Worm (Caenorhabditis elegans) whole organism, young adult: ENCODE results near the gene mec-3.
A peak's percentile ranks its signal among the peaks of the same experiment; 100 is the strongest.

Experiments
- B0035.1 ChIP-seq: sonication (generic microtip); optimal IDR thresholded peaks from 2 replicates; lab custom pipeline; 2016; ENCODE audit warnings: missing genetic modification characterization, mild to moderate bottlenecking, missing compliant biosample characterization, missing genotype, missing genetic modification reagents
- C17E4.6 ChIP-seq: fragments of 200-800 bp; sonication (Bioruptor generic); IDR thresholded peaks from 2 replicates; pipeline ENCODE4 v1.3.6; 2022; ENCODE audit warnings: missing genetic modification reagents, missing genetic modification characterization, missing compliant biosample characterization
- F39B2.1 ChIP-seq: fragments of 200-800 bp; sonication (Bioruptor generic); IDR thresholded peaks from 2 replicates; pipeline ENCODE4 v1.3.6; 2022; ENCODE audit warnings: missing genetic modification reagents, missing genetic modification characterization, missing compliant biosample characterization
- K12H6.12 ChIP-seq: fragments of 200-800 bp; sonication (Bioruptor generic); optimal IDR thresholded peaks from 2 replicates; lab custom pipeline; 2018; ENCODE audit warnings: mild to moderate bottlenecking, missing genetic modification characterization, missing compliant biosample characterization
- Y53G8AR.9 ChIP-seq: fragments of 200-800 bp; sonication (Bioruptor generic); conservative IDR thresholded peaks from 2 replicates; pipeline ENCODE4 v1.3.6; 2022; ENCODE audit warnings: missing genetic modification reagents, missing genetic modification characterization, missing compliant biosample characterization
- Y79H2A.3 ChIP-seq: fragments of 200-800 bp; sonication (Bioruptor generic); conservative IDR thresholded peaks from 2 replicates; pipeline ENCODE4 v1.3.6; 2022; ENCODE audit warnings: missing genetic modification reagents, missing genetic modification characterization, missing compliant biosample characterization
- akir-1 ChIP-seq: fragments of 200-800 bp; sonication (Bioruptor generic); optimal IDR thresholded peaks from 2 replicates; lab custom pipeline; 2018; ENCODE audit warnings: mild to moderate bottlenecking, missing genetic modification characterization, moderate library complexity, missing compliant biosample characterization
- aptf-2 ChIP-seq: fragments of 200-800 bp; sonication (Bioruptor generic); conservative IDR thresholded peaks from 2 replicates; pipeline ENCODE4 v1.3.6; 2022; ENCODE audit warnings: missing genetic modification reagents, missing genetic modification characterization, missing compliant biosample characterization
- athp-1 ChIP-seq: sonication (generic microtip); optimal IDR thresholded peaks from 2 replicates; lab custom pipeline; 2017; ENCODE audit warnings: mild to moderate bottlenecking, missing genetic modification characterization, missing compliant biosample characterization
- attf-3 ChIP-seq: fragments of 200-800 bp; sonication (Bioruptor generic); conservative IDR thresholded peaks from 2 replicates; pipeline ENCODE4 v1.3.6; 2022; ENCODE audit warnings: missing genetic modification reagents, missing genetic modification characterization, missing compliant biosample characterization
- cebp-1 ChIP-seq, 2 experiments: fragments of 200-800 bp in 1 of 2; sonication (Bioruptor generic) in 1 of 2; sonication (generic microtip) in 1 of 2; IDR thresholded peaks in 1 of 2; optimal IDR thresholded peaks in 1 of 2; 2 replicates each; pipeline versions ENCODE4 v1.3.6 to Lab custom; 2017 to 2022; ENCODE audit warnings: missing compliant biosample characterization in 2 of 2, missing genetic modification characterization in 2 of 2, mild to moderate bottlenecking in 1 of 2, missing genetic modification reagents in 1 of 2, moderate library complexity in 1 of 2
- cebp-2 ChIP-seq: fragments of 200-800 bp; sonication (Bioruptor generic); IDR thresholded peaks from 2 replicates; pipeline ENCODE4 v1.3.6; 2022; ENCODE audit warnings: missing genetic modification characterization, missing compliant biosample characterization
- ceh-79 ChIP-seq: sonication (generic microtip); optimal IDR thresholded peaks from 2 replicates; lab custom pipeline; 2017; ENCODE audit warnings: mild to moderate bottlenecking, missing genetic modification characterization, missing compliant biosample characterization
- dox-1 ChIP-seq: fragments of 200-800 bp; sonication (Bioruptor generic); IDR thresholded peaks from 2 replicates; pipeline ENCODE4 v1.3.6; 2022; ENCODE audit warnings: missing genetic modification reagents, missing genetic modification characterization, missing compliant biosample characterization
- egrh-3 ChIP-seq: fragments of 200-800 bp; sonication (Bioruptor generic); IDR thresholded peaks from 2 replicates; pipeline ENCODE4 v1.3.6; 2022; ENCODE audit warnings: missing genetic modification reagents, missing genetic modification characterization, missing compliant biosample characterization
- ets-4 ChIP-seq: fragments of 200-800 bp; sonication (Bioruptor generic); optimal IDR thresholded peaks from 2 replicates; lab custom pipeline; 2018; ENCODE audit warnings: mild to moderate bottlenecking, missing genetic modification characterization, missing compliant biosample characterization
- him-1 ChIP-seq: sonication (generic microtip); optimal IDR thresholded peaks from 2 replicates; lab custom pipeline; 2016; ENCODE audit warnings: missing genotype, missing genetic modification reagents, missing genetic modification characterization, missing compliant biosample characterization
- hlh-12 ChIP-seq: sonication (generic microtip); optimal IDR thresholded peaks from 2 replicates; lab custom pipeline; 2016; ENCODE audit warnings: missing genetic modification characterization, missing compliant biosample characterization
- hmg-1.2 ChIP-seq: fragments of 200-800 bp; sonication (Bioruptor generic); IDR thresholded peaks from 2 replicates; pipeline ENCODE4 v1.3.6; 2022; ENCODE audit warnings: missing genetic modification reagents, missing genetic modification characterization, missing compliant biosample characterization
- madf-3 ChIP-seq: fragments of 200-800 bp; sonication (Bioruptor generic); IDR thresholded peaks from 2 replicates; pipeline ENCODE4 v1.3.6; 2022; ENCODE audit warnings: missing genetic modification reagents, missing genetic modification characterization, missing compliant biosample characterization
- mes-4 ChIP-seq: sonication (generic microtip); optimal IDR thresholded peaks from 2 replicates; lab custom pipeline; 2016; ENCODE audit warnings: missing genotype, missing genetic modification characterization, missing compliant biosample characterization
- nhr-80 ChIP-seq: sonication (generic microtip); optimal IDR thresholded peaks from 2 replicates; lab custom pipeline; 2016; ENCODE audit warnings: missing genetic modification characterization, missing compliant biosample characterization
- rpc-1 ChIP-seq, 2 experiments: fragments of 150-350 bp in 1 of 2; sonication (generic microtip) in 1 of 2; optimal IDR thresholded peaks; 2 replicates each; lab custom pipeline; 2014 to 2018; ENCODE audit warnings: missing biosample characterization in 1 of 2, missing genetic modification characterization in 1 of 2, missing genetic modification reagents in 1 of 2, missing genotype in 1 of 2
- sea-2 ChIP-seq: fragments of 200-800 bp; sonication (Bioruptor generic); IDR thresholded peaks from 2 replicates; pipeline ENCODE4 v1.3.6; 2022; ENCODE audit warnings: missing genetic modification characterization, missing compliant biosample characterization
- snpc-1.1 ChIP-seq: sonication (generic microtip); optimal IDR thresholded peaks from 2 replicates; lab custom pipeline; 2017; ENCODE audit warnings: missing genetic modification characterization, mild to moderate bottlenecking, missing compliant biosample characterization, antibody characterized with exemption, moderate library complexity, missing genotype, missing genetic modification reagents; ENCODE audit not compliant: insufficient read depth
- snpc-4 ChIP-seq, 5 experiments: fragments of 150-350 bp in 1 of 5; sonication (generic microtip) in 4 of 5; optimal IDR thresholded peaks; 2 replicates each; lab custom pipeline; 2014 to 2018; ENCODE audit warnings: missing genetic modification characterization in 5 of 5, missing biosample characterization in 3 of 5, antibody characterized with exemption in 2 of 5, mild to moderate bottlenecking in 2 of 5, missing compliant biosample characterization in 2 of 5, missing genotype in 2 of 5, moderate library complexity in 2 of 5, missing genetic modification reagents in 1 of 5
- unc-62 ChIP-seq: fragments of 150-350 bp; optimal IDR thresholded peaks from 2 replicates; lab custom pipeline; 2014; ENCODE audit warnings: missing biosample characterization, missing genetic modification reagents, missing genetic modification characterization
- xnd-1 ChIP-seq: sonication (generic microtip); optimal IDR thresholded peaks from 2 replicates; lab custom pipeline; 2016; ENCODE audit warnings: missing genotype, missing genetic modification reagents, missing genetic modification characterization, missing compliant biosample characterization
- zim-3 ChIP-seq: sonication (generic microtip); optimal IDR thresholded peaks from 2 replicates; lab custom pipeline; 2017; ENCODE audit warnings: mild to moderate bottlenecking, missing genetic modification characterization, moderate library complexity, missing compliant biosample characterization
- ztf-26 ChIP-seq: sonication (generic microtip); optimal IDR thresholded peaks from 2 replicates; lab custom pipeline; 2017; ENCODE audit warnings: missing genetic modification characterization, missing compliant biosample characterization
- ztf-3 ChIP-seq: fragments of 200-800 bp; sonication (Bioruptor generic); optimal IDR thresholded peaks from 2 replicates; lab custom pipeline; 2018; ENCODE audit warnings: mild to moderate bottlenecking, missing genetic modification characterization, missing compliant biosample characterization

Gene mec-3

DNA sequence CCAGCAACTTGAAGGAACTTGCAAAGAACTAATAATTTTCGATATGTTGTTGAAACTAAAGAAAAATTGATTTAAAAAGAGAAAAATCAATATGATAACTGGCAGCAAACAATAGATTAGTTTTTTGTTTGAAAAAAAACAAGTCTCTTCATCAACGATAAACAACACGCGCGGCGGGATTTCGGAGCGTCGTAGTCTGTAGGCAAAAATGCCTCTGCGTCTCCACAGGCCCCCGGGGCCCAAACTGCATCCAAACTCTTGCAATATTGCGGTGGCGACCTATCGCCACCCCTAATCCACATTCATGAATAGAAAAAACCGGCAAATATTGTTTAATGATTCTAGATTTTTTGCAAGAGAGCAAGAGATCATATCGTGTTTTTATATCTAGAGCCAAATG lies 36.5 kb downstream of the mec-3 start (continued):
- TF ChIP-seq athp-1 (tag; lab: Kevin White, UChicago): no peak
- TF ChIP-seq madf-3: no peak
- no peak for TF ChIP-seq hmg-1.2 (GFP tag; lab: Robert Waterston, UW)
- no peak for TF ChIP-seq Y79H2A.3 (GFP tag; lab: Robert Waterston, UW)
- no peak for TF ChIP-seq F39B2.1 (GFP tag; lab: Robert Waterston, UW)
- TF ChIP-seq attf-3 (GFP tag; lab: Robert Waterston, UW): peak; percentile 98
- TF ChIP-seq him-1 (tag; lab: Kevin White, UChicago): no peak
- TF ChIP-seq hlh-12 (tag; lab: Kevin White, UChicago): no peak
- TF ChIP-seq, all 124 proteins: peak for 6

ce11 chrIV:10424535-10424934 lies 37.1 kb downstream of the mec-3 start, which contains the start of gene F13B12.1:
TSS of gene F13B12.1 (minus strand) at chrIV:10424635.
- no peak for TF ChIP-seq ztf-26 (tag; lab: Kevin White, UChicago)
- TF ChIP-seq, all 124 proteins: peak for 0

ce11 chrIV:10422230-10422629 lies 39.4 kb downstream of the mec-3 start:
- TF ChIP-seq attf-3 (GFP tag; lab: Robert Waterston, UW) (0 out of 2 replicates have a peak, but pooled peaks have one; percentile 32), Y53G8AR.9 (GFP tag; lab: Robert Waterston, UW) (no peak), snpc-4 (GFP tag; optimal IDR thresholded peaks at IDR 0.05; lab: Kevin White, UChicago) (no peak), snpc-4 (tag; optimal IDR thresholded peaks at IDR 0.05; lab: Kevin White, UChicago) (peak in 1 of 4 experiments; percentile 11), unc-62 (no peak), ets-4 (GFP tag; lab: Kevin White, UChicago) (no peak)

DNA sequence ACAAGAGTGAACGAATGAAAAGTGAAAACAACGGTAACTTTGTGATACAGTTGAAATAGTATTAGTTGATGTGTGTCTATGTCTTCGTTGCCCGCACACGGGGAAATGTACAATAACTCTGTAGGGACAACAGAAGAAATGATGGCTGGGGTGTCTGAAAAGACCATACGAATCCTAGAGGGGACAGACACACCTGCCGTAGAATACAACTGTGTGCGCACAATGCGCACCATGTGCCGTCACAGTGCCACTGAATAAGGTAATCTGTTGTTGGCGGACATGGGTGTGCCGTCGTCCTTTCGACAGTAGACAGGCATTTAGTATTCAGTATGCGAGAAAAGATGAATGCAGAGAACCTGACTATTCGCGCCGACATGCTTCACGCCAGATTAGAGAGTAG lies 40.4 kb downstream of the mec-3 start:
- TF ChIP-seq attf-3 (GFP tag; lab: Robert Waterston, UW) (peak; percentile 50; the same call in 1 of the 2 replicates), dox-1 (GFP tag; lab: Robert Waterston, UW) (no peak), hmg-1.2 (GFP tag; lab: Robert Waterston, UW) (peak; percentile 53; the same call in 1 of the 2 replicates)

DNA sequence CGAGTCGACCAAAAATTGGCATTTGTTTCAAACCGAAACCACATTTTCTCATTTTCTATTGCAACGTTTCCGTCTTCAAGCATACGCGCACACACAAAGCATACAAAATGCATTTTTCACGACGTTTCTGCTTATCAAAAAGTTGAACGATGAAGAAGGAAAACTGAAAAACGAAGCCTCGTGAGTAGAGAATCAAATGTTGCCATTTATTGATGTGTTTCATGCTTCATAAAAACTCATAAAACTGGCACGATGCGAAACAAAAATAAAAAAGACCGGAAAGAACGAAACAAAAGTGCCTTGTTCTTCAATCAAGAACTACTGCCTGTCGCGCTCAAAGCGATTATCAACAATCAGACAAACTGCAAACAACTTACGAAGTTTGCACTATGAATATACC lies 41.2 kb downstream of the mec-3 start:
- TF ChIP-seq nhr-80 (tag; lab: Kevin White, UChicago) (peak; percentile 86), athp-1 (tag; lab: Kevin White, UChicago) (no peak)

DNA sequence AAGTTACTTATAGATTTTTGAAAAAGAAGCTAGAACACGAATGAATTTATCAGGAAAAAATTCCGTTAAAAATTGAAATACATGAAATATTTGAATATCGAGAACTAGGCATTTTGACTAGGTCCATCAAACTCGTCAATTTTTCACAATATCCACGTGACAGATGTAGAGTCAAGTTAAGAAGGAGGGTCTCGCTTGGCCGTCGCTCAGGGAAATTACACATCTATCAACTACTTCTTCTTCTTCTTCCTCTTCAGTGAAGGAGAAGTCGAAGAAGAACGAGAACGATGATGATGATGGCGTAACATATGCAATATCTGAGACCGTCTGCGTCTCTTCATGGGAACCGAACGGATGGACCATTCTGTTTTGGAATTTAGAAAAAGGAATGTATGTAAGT lies 41.8 kb downstream of the mec-3 start:
- TF ChIP-seq ztf-3 (no peak), hmg-1.2 (GFP tag; lab: Robert Waterston, UW) (peak; percentile 33; the same call in 1 of the 2 replicates), Y53G8AR.9 (GFP tag; lab: Robert Waterston, UW) (no peak), hlh-12 (tag; lab: Kevin White, UChicago) (no peak)

DNA sequence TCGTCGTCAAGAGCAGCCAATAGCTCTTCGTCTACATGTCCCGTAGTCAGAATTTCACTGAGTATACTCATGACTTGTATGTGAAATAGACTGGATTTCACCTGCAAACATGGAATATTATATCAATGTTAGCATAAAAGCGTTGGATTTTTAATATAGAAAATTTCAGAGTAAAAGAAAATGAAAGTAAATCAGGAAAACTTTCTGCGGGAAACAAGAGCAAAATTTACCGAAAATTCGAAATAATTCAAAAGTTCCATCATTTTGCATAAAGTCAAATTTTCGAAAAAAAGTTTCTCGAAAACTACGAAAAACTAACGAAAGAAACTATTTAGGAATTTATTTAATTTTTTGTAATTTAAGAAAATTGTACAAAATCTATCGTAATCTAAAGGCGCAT lies 43.9 kb downstream of the mec-3 start, which contains the start of gene F13B12.6:
TSS of gene F13B12.6 (minus strand) at position 101 of the 400 bp plus-strand sequence.
- TF ChIP-seq cebp-2 (GFP tag; lab: Robert Waterston, UW): no peak
- no peak for TF ChIP-seq C17E4.6 (GFP tag; lab: Robert Waterston, UW)
- TF ChIP-seq snpc-1.1 (tag; lab: Kevin White, UChicago): no peak
- no peak for TF ChIP-seq cebp-1 (GFP tag; IDR thresholded peaks at IDR 0.05; lab: Robert Waterston, UW)
- no peak for TF ChIP-seq cebp-1 (tag; optimal IDR thresholded peaks at IDR 0.05; lab: Kevin White, UChicago)
- TF ChIP-seq akir-1 (GFP tag; lab: Kevin White, UChicago): no peak
- TF ChIP-seq rpc-1 (optimal IDR thresholded peaks at IDR 0.05; lab: Kevin White, UChicago): no peak
- TF ChIP-seq rpc-1 (tag; optimal IDR thresholded peaks at IDR 0.05; lab: Kevin White, UChicago): no peak
- TF ChIP-seq K12H6.12 (tag; lab: Kevin White, UChicago): no peak
- no peak for TF ChIP-seq aptf-2
- TF ChIP-seq ceh-79 (tag; lab: Kevin White, UChicago): no peak
- TF ChIP-seq mes-4: no peak
- TF ChIP-seq xnd-1: no peak
- TF ChIP-seq Y53G8AR.9 (GFP tag; lab: Robert Waterston, UW): no peak
- no peak for TF ChIP-seq B0035.1 (tag; lab: Kevin White, UChicago)
- no peak for TF ChIP-seq zim-3 (tag; lab: Kevin White, UChicago)
- TF ChIP-seq egrh-3 (GFP tag; lab: Robert Waterston, UW): no peak
- TF ChIP-seq sea-2 (GFP tag; lab: Robert Waterston, UW): no peak
